Worm (Caenorhabditis elegans) whole organism, L1 larva: ENCODE results near the gene eif-3.D.

ENCODE experiments used
- C34B4.2 ChIP-seq: sonication (generic microtip); optimal IDR thresholded peaks from 2 replicates; lab custom pipeline; 2017; ENCODE audit warnings: mild to moderate bottlenecking, missing genetic modification characterization, missing compliant biosample characterization
- F16B12.6 ChIP-seq: fragments of 150-350 bp; optimal IDR thresholded peaks from 2 replicates; lab custom pipeline; 2014; ENCODE audit warnings: missing biosample characterization, missing genetic modification characterization
- Y116A8C.19 ChIP-seq: sonication (generic microtip); optimal IDR thresholded peaks from 2 replicates; lab custom pipeline; 2016; ENCODE audit warnings: missing compliant biosample characterization, missing genetic modification characterization, borderline replicate concordance
- aly-2 ChIP-seq: fragments of 150-350 bp; optimal IDR thresholded peaks from 2 replicates; lab custom pipeline; 2014; ENCODE audit warnings: missing biosample characterization, missing genetic modification characterization
- ceh-63 ChIP-seq: fragments of 200-800 bp; sonication (Bioruptor generic); optimal IDR thresholded peaks from 2 replicates; lab custom pipeline; 2018; ENCODE audit warnings: mild to moderate bottlenecking, missing genetic modification characterization, missing compliant biosample characterization
- ceh-8 ChIP-seq: fragments of 200-800 bp; sonication (Bioruptor generic); optimal IDR thresholded peaks from 2 replicates; lab custom pipeline; 2018; ENCODE audit warnings: mild to moderate bottlenecking, missing genetic modification characterization, moderate library complexity, missing compliant biosample characterization
- ceh-90 ChIP-seq: sonication (generic microtip); optimal IDR thresholded peaks from 2 replicates; lab custom pipeline; 2016; ENCODE audit warnings: missing genetic modification characterization, missing compliant biosample characterization
- dpl-1 ChIP-seq, 3 experiments: fragments of 150-350 bp in 2 of 3; sonication (generic microtip) in 1 of 3; optimal IDR thresholded peaks; 2 replicates each; lab custom pipeline; 2014 to 2017; ENCODE audit warnings: missing biosample characterization in 3 of 3, missing genetic modification characterization in 3 of 3, missing genetic modification reagents in 3 of 3
- efl-1 ChIP-seq, 4 experiments: fragments of 150-350 bp; optimal IDR thresholded peaks in 3 of 4; peaks in 1 of 4; 1 replicate in 1 of 4; 2 replicates in 3 of 4; lab custom pipeline; 2014; ENCODE audit warnings: missing biosample characterization in 2 of 4, missing genetic modification characterization in 2 of 4, missing genetic modification reagents in 2 of 4
- elt-2 ChIP-seq: sonication (generic microtip); optimal IDR thresholded peaks from 2 replicates; lab custom pipeline; 2016; ENCODE audit warnings: missing genetic modification characterization, mild to moderate bottlenecking, inconsistent platforms, missing compliant biosample characterization, missing genetic modification reagents
- ets-5 ChIP-seq: fragments of 200-800 bp; sonication (Bioruptor generic); IDR thresholded peaks from 2 replicates; pipeline ENCODE4 v1.3.6; 2022; ENCODE audit warnings: missing genetic modification characterization, missing compliant biosample characterization
- fkh-10 ChIP-seq: sonication (generic microtip); optimal IDR thresholded peaks from 2 replicates; lab custom pipeline; 2017; ENCODE audit warnings: missing biosample characterization, missing genetic modification reagents, missing genetic modification characterization
- fkh-4 ChIP-seq: sonication (generic microtip); optimal IDR thresholded peaks from 2 replicates; lab custom pipeline; 2016; ENCODE audit warnings: missing compliant biosample characterization, missing genetic modification characterization, borderline replicate concordance
- fkh-8 ChIP-seq: sonication (generic microtip); optimal IDR thresholded peaks from 2 replicates; lab custom pipeline; 2016; ENCODE audit warnings: mild to moderate bottlenecking, missing genetic modification characterization, missing compliant biosample characterization
- fos-1 ChIP-seq: fragments of 150-350 bp; optimal IDR thresholded peaks from 2 replicates; lab custom pipeline; 2014; ENCODE audit warnings: missing biosample characterization, missing genetic modification characterization
- hpl-2 ChIP-seq: fragments of 150-350 bp; optimal IDR thresholded peaks from 2 replicates; lab custom pipeline; 2014; ENCODE audit warnings: missing biosample characterization, missing genetic modification reagents, missing genetic modification characterization
- isw-1 ChIP-seq: fragments of 200-800 bp; sonication (Bioruptor generic); IDR thresholded peaks from 2 replicates; pipeline ENCODE4 v1.3.6; 2022; ENCODE audit warnings: missing genetic modification characterization, missing compliant biosample characterization
- lin-13 ChIP-seq: fragments of 150-350 bp; optimal IDR thresholded peaks from 2 replicates; lab custom pipeline; 2014; ENCODE audit warnings: missing biosample characterization, missing genetic modification reagents, missing genetic modification characterization
- lin-14 ChIP-seq: fragments of 200-800 bp; sonication (Bioruptor generic); optimal IDR thresholded peaks from 2 replicates; lab custom pipeline; 2018; ENCODE audit warnings: mild to moderate bottlenecking, missing genetic modification characterization, moderate library complexity, missing compliant biosample characterization
- lir-3 ChIP-seq: sonication (generic microtip); optimal IDR thresholded peaks from 2 replicates; lab custom pipeline; 2016; ENCODE audit warnings: mild to moderate bottlenecking, missing genetic modification characterization, moderate library complexity, missing compliant biosample characterization; ENCODE audit not compliant: poor library complexity
- mep-1 ChIP-seq: fragments of 150-350 bp; optimal IDR thresholded peaks from 2 replicates; lab custom pipeline; 2014; ENCODE audit warnings: missing biosample characterization, missing genetic modification characterization
- nhr-47 ChIP-seq: sonication (generic microtip); optimal IDR thresholded peaks from 2 replicates; lab custom pipeline; 2016; ENCODE audit warnings: mild to moderate bottlenecking, missing genetic modification characterization, moderate library complexity, missing compliant biosample characterization
- nhr-76 ChIP-seq: sonication (generic microtip); optimal IDR thresholded peaks from 2 replicates; lab custom pipeline; 2017; ENCODE audit warnings: missing biosample characterization, missing genetic modification characterization
- nhr-84 ChIP-seq: sonication (generic microtip); optimal IDR thresholded peaks from 2 replicates; lab custom pipeline; 2017; ENCODE audit warnings: missing biosample characterization, missing genetic modification characterization
- nhr-85 ChIP-seq: sonication (generic microtip); peaks from one replicate; lab custom pipeline; 2016; ENCODE audit warnings: missing genetic modification characterization, inconsistent platforms, missing compliant biosample characterization
- pag-3 ChIP-seq: sonication (generic microtip); optimal IDR thresholded peaks from 2 replicates; lab custom pipeline; 2017; ENCODE audit warnings: missing genetic modification characterization, mild to moderate bottlenecking, missing compliant biosample characterization, antibody characterized with exemption, borderline replicate concordance; ENCODE audit not compliant: insufficient read depth
- rnt-1 ChIP-seq: sonication (generic microtip); optimal IDR thresholded peaks from 2 replicates; lab custom pipeline; 2016; ENCODE audit warnings: mild to moderate bottlenecking, missing genetic modification characterization, moderate library complexity, missing compliant biosample characterization
- tbx-2 ChIP-seq: sonication (generic microtip); optimal IDR thresholded peaks from 2 replicates; lab custom pipeline; 2016; ENCODE audit warnings: missing genetic modification characterization, missing compliant biosample characterization
- unc-30 ChIP-seq: sonication (generic microtip); optimal IDR thresholded peaks from 2 replicates; lab custom pipeline; 2017; ENCODE audit warnings: missing biosample characterization, missing genetic modification characterization
- unc-98 ChIP-seq: fragments of 200-800 bp; sonication (Bioruptor generic); IDR thresholded peaks from 2 replicates; pipeline ENCODE4 v1.3.6; 2022; ENCODE audit warnings: missing genetic modification characterization, missing compliant biosample characterization
- zag-1 ChIP-seq: fragments of 150-350 bp; optimal IDR thresholded peaks from 2 replicates; lab custom pipeline; 2014; ENCODE audit warnings: missing biosample characterization, missing genetic modification characterization
- zip-4 ChIP-seq: fragments of 200-800 bp; sonication (Bioruptor generic); optimal IDR thresholded peaks from 2 replicates; lab custom pipeline; 2018; ENCODE audit warnings: mild to moderate bottlenecking, missing genetic modification characterization, moderate library complexity, missing compliant biosample characterization
- ztf-4 ChIP-seq: fragments of 150-350 bp; optimal IDR thresholded peaks from 2 replicates; lab custom pipeline; 2014; ENCODE audit warnings: missing biosample characterization, missing genetic modification characterization

The eif-3.D gene

DNA sequence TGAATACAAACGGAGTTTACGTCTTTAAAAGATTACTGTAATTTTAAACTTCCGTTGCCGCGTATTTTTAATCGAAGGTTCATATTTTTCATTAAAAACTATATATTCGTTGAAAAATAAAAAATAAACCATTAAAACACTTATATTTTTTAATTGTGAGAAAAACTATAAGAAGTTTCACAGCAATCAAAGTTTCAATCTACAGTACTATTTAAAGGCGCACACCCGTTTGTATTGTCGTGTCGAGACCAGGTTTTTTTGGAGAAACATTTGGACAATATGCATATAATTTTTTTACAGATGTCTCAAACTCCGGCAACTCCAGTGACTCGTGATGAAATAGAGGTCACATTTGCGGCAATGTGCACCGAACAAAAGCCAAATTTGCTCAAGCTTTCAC, 2.4 kb upstream of the eif-3.D start, which contains the start of gene R08D7.5:
R08D7.5 (plus strand) TSS at position 301 of the 400 bp plus-strand sequence.
- TF ChIP-seq F16B12.6 (no peak), isw-1 (GFP tag; lab: Robert Waterston, UW) (no peak), nhr-76 (tag; lab: Kevin White, UChicago) (no peak), unc-30 (tag; lab: Kevin White, UChicago) (no peak), efl-1 (optimal IDR thresholded peaks at IDR 0.05; lab: Kevin White, UChicago) (no peak), efl-1 (GFP tag; optimal IDR thresholded peaks at IDR 0.05 in 1 of 2; lab: Kevin White, UChicago) (no peak), elt-2 (no peak), fos-1 (tag; lab: Kevin White, UChicago) (no peak), Y116A8C.19 (tag; lab: Kevin White, UChicago) (no peak), unc-98 (GFP tag; lab: Robert Waterston, UW) (no peak), ceh-63 (GFP tag; lab: Kevin White, UChicago) (no peak), mep-1 (tag; lab: Kevin White, UChicago) (no peak), tbx-2 (tag; lab: Kevin White, UChicago) (no peak), lin-14 (no peak), nhr-84 (tag; lab: Kevin White, UChicago) (no peak), ztf-4 (tag; lab: Kevin White, UChicago) (no peak)

ce11 chrIII:8973163-8973562, 1.8 kb upstream of the eif-3.D start:
- TF ChIP-seq efl-1 (optimal IDR thresholded peaks at IDR 0.05; lab: Kevin White, UChicago), result no peak
- TF ChIP-seq efl-1 (GFP tag; optimal IDR thresholded peaks at IDR 0.05 in 1 of 2; lab: Kevin White, UChicago), result peak in 1 of 2 experiments; percentile 55
- TF ChIP-seq fkh-10 (GFP tag; lab: Kevin White, UChicago), result peak; percentile 24
- no peak for TF ChIP-seq unc-98 (GFP tag; lab: Robert Waterston, UW)
- peak; percentile 56 for TF ChIP-seq lin-14

DNA sequence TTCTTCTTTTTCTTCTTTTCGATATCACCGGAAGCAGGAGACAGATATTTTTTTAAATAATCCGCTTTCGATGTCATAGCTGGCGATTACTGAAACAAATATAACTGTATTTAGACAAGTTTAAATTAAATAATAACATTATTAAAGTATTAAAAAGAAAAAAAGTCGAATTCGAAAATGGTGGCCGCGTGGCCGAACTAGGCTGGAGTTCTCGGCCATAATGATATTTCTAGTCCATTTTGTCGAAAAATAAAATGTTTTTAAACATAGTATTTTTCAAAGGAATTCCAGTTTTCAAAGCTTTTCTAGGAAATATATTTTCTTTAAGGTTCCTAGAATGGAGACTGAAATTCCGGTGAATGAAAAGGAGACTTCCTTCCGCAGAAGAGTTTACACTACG, 3.7 kb downstream of the eif-3.D start, which contains the start of the genes bud-13 and rpap-2:
bud-13 (minus strand) TSS at position 89 of the 400 bp plus-strand sequence.
rpap-2 (plus strand) TSS at position 329 of the 400 bp plus-strand sequence.
- TF ChIP-seq lin-13 (GFP tag; lab: Kevin White, UChicago) (no peak), ceh-8 (GFP tag; lab: Kevin White, UChicago) (no peak), aly-2 (no peak), isw-1 (GFP tag; lab: Robert Waterston, UW) (no peak), efl-1 (optimal IDR thresholded peaks at IDR 0.05; lab: Kevin White, UChicago) (no peak), efl-1 (GFP tag; optimal IDR thresholded peaks at IDR 0.05 in 1 of 2; lab: Kevin White, UChicago) (peak in 1 of 2 experiments; percentile 11), dpl-1 (GFP tag; optimal IDR thresholded peaks at IDR 0.05; lab: Kevin White, UChicago) (peak in 1 of 3 experiments; percentile 12), rnt-1 (tag; lab: Kevin White, UChicago) (peak; percentile 63), lir-3 (tag; lab: Kevin White, UChicago) (peak; percentile 27), mep-1 (tag; lab: Kevin White, UChicago) (peak; percentile 15), Y116A8C.19 (tag; lab: Kevin White, UChicago) (no peak), pag-3 (tag; lab: Kevin White, UChicago) (no peak), ceh-63 (GFP tag; lab: Kevin White, UChicago) (no peak), fkh-4 (tag; lab: Kevin White, UChicago) (peak; percentile 32), ceh-90 (tag; lab: Kevin White, UChicago) (peak; percentile 65), hpl-2 (no peak), nhr-47 (peak; percentile 27), fkh-8 (no peak), nhr-85 (no peak), zag-1 (tag; lab: Kevin White, UChicago) (no peak), F16B12.6 (no peak), C34B4.2 (no peak)
- TF ChIP-seq, all 84 proteins: peak for 8

ce11 chrIII:8964684-8965283, 6.6 kb downstream of the eif-3.D start:
- TF ChIP-seq zip-4 (GFP tag; lab: Kevin White, UChicago) (no peak), ceh-8 (GFP tag; lab: Kevin White, UChicago) (peak; percentile 45), ets-5 (GFP tag; lab: Robert Waterston, UW) (no peak), efl-1 (optimal IDR thresholded peaks at IDR 0.05; lab: Kevin White, UChicago) (no peak), efl-1 (GFP tag; optimal IDR thresholded peaks at IDR 0.05 in 1 of 2; lab: Kevin White, UChicago) (peak in 1 of 2 experiments; percentile 38)
